Fruit fly (Drosophila melanogaster): ENCODE data around the gene Prps.

Prps gene

dm6 chr3L:9695647-9696046 lies 853 bp downstream of the Prps start (continued):
- TF ChIP-seq bbx (GFP tag; IDR thresholded peaks at IDR 0.05; ENCODE audit: partially characterized antibody) (no peak), vnd (GFP tag; IDR thresholded peaks at IDR 0.05; ENCODE audit: partially characterized antibody) (no peak), jing (GFP tag; optimal IDR thresholded peaks at IDR 0.05) (no peak), ase (GFP tag; IDR thresholded peaks at IDR 0.05) (no peak), CG16815 (GFP tag; optimal IDR thresholded peaks at IDR 0.05) (no peak), fd96Cb (tag; optimal IDR thresholded peaks at IDR 0.05) (no peak), Doc2 (GFP tag; IDR thresholded peaks at IDR 0.05) (no peak), Usf (GFP tag; optimal IDR thresholded peaks at IDR 0.05) (no peak), tna (GFP tag; IDR thresholded peaks at IDR 0.05; ENCODE audit: partially characterized antibody) (no peak), Vsx1 (GFP tag; optimal IDR thresholded peaks at IDR 0.05) (peak; percentile 6), CG10267 (tag; optimal IDR thresholded peaks at IDR 0.05) (peak; percentile 13), MTF-1 (GFP tag; optimal IDR thresholded peaks at IDR 0.05; ENCODE audit: borderline replicate concordance) (no peak), peb (GFP tag; IDR thresholded peaks at IDR 0.05) (no peak), pan (optimal IDR thresholded peaks at IDR 0.05) (no peak), pan (GFP tag; optimal IDR thresholded peaks at IDR 0.05 in 1 of 2, IDR thresholded peaks at IDR 0.05 in 1 of 2) (no peak), Elba2 (GFP tag; optimal IDR thresholded peaks at IDR 0.05) (no peak), CG32532 (GFP tag; IDR thresholded peaks at IDR 0.05) (no peak), onecut (GFP tag; IDR thresholded peaks at IDR 0.05) (no peak), sisA (GFP tag; IDR thresholded peaks at IDR 0.05) (no peak), exex (tag; optimal IDR thresholded peaks at IDR 0.05) (no peak), CG30431 (GFP tag; optimal IDR thresholded peaks at IDR 0.05) (no peak), Hmr (GFP tag; optimal IDR thresholded peaks at IDR 0.05) (peak; percentile 46), sqz (GFP tag; optimal IDR thresholded peaks at IDR 0.05) (no peak), CG14050 (GFP tag; IDR thresholded peaks at IDR 0.05) (no peak), toy (GFP tag; IDR thresholded peaks at IDR 0.05) (no peak), CG7271 (tag; optimal IDR thresholded peaks at IDR 0.05) (no peak), ash1 (GFP tag; optimal IDR thresholded peaks at IDR 0.05) (no peak), sens (GFP tag) (peak; percentile 64), mirr (GFP tag; optimal IDR thresholded peaks at IDR 0.05) (no peak), CG10462 (GFP tag; optimal IDR thresholded peaks at IDR 0.05) (no peak), amos (GFP tag; IDR thresholded peaks at IDR 0.05; ENCODE audit: partially characterized antibody) (no peak), CG4707 (GFP tag; optimal IDR thresholded peaks at IDR 0.05) (no peak), CG9932 (GFP tag; IDR thresholded peaks at IDR 0.05) (no peak), hth (optimal IDR thresholded peaks at IDR 0.05) (no peak), ato (GFP tag; IDR thresholded peaks at IDR 0.05; ENCODE audit: partially characterized antibody) (no peak), Poxn (GFP tag; IDR thresholded peaks at IDR 0.05) (no peak), shn (GFP tag; optimal IDR thresholded peaks at IDR 0.05) (no peak), Atf3 (GFP tag; optimal IDR thresholded peaks at IDR 0.05) (no peak), CG32767 (GFP tag; IDR thresholded peaks at IDR 0.05) (no peak), CG10565 (GFP tag; optimal IDR thresholded peaks at IDR 0.05) (no peak), CG4424 (GFP tag; optimal IDR thresholded peaks at IDR 0.05) (peak; percentile 14), CG18599 (GFP tag; optimal IDR thresholded peaks at IDR 0.05) (peak; percentile 4), CG7786 (GFP tag; optimal IDR thresholded peaks at IDR 0.05) (no peak), CG2889 (GFP tag; IDR thresholded peaks at IDR 0.05) (no peak), nerfin-1 (tag; optimal IDR thresholded peaks at IDR 0.05) (peak; percentile 10), Sox102F (GFP tag; optimal IDR thresholded peaks at IDR 0.05) (peak; percentile 68), dpn (GFP tag; optimal IDR thresholded peaks at IDR 0.05) (peak in 1 of 2 experiments; percentile 8), tgo (GFP tag; IDR thresholded peaks at IDR 0.05) (no peak), CG33213 (GFP tag; optimal IDR thresholded peaks at IDR 0.05) (no peak), Drgx (GFP tag; IDR thresholded peaks at IDR 0.05) (0 out of 2 replicates have a peak, but pooled peaks have one; percentile 27), wek (GFP tag; optimal IDR thresholded peaks at IDR 0.05) (no peak), CG9437 (GFP tag; optimal IDR thresholded peaks at IDR 0.05) (peak; percentile 39)

All from whole organism, embryonic.